Fruit fly (Drosophila melanogaster) whole organism, wandering third instar larva: ENCODE results near the gene CaMKII.

Experiments used
- CG9705 ChIP-seq: fragments of 200-800 bp; sonication (Bioruptor generic); optimal IDR thresholded peaks from 2 replicates; lab custom pipeline; 2018; ENCODE audit warnings: missing biosample characterization, mild to moderate bottlenecking, missing genetic modification characterization
- Dfd ChIP-seq: fragments of >200 bp; optimal IDR thresholded peaks from 2 replicates; lab custom pipeline; 2017; ENCODE audit warnings: missing biosample characterization, missing genetic modification characterization
- GATAd ChIP-seq: sonication (Bioruptor generic); optimal IDR thresholded peaks from 2 replicates; lab custom pipeline; 2016; ENCODE audit warnings: missing biosample characterization, missing genetic modification characterization
- HLH106 ChIP-seq: fragments of 200-800 bp; optimal IDR thresholded peaks from 3 replicates; lab custom pipeline; 2019; ENCODE audit warnings: missing biosample characterization, mild to moderate bottlenecking, missing genetic modification characterization, moderate library complexity
- Hnf4 ChIP-seq: fragments of 200-800 bp; sonication (Bioruptor generic); optimal IDR thresholded peaks from 2 replicates; lab custom pipeline; 2016; ENCODE audit warnings: missing biosample characterization, mild to moderate bottlenecking, missing genetic modification characterization
- Hr78 ChIP-seq: fragments of >200 bp; optimal IDR thresholded peaks from 2 replicates; lab custom pipeline; 2017; ENCODE audit warnings: missing biosample characterization, missing genetic modification characterization
- Hr83 ChIP-seq: fragments of 200-300 bp; sonication (Bioruptor generic); optimal IDR thresholded peaks from 2 replicates; lab custom pipeline; 2016; ENCODE audit warnings: missing biosample characterization, mild to moderate bottlenecking, missing genetic modification characterization, moderate library complexity; ENCODE audit not compliant: poor library complexity, severe bottlenecking
- Mio ChIP-seq: sonication (Bioruptor generic); optimal IDR thresholded peaks from 2 replicates; lab custom pipeline; 2016; ENCODE audit warnings: missing biosample characterization, missing genetic modification characterization
- N ChIP-seq: fragments of >200 bp; optimal IDR thresholded peaks from 2 replicates; lab custom pipeline; 2018; ENCODE audit warnings: missing biosample characterization, missing external identifiers, missing genetic modification characterization
- OdsH ChIP-seq: fragments of 200-800 bp; sonication (Bioruptor generic); optimal IDR thresholded peaks from 2 replicates; lab custom pipeline; 2016; ENCODE audit warnings: missing biosample characterization, mild to moderate bottlenecking, missing genetic modification characterization
- Rel ChIP-seq, 2 experiments: fragments of 200-800 bp; sonication (Bioruptor generic) in 1 of 2; optimal IDR thresholded peaks; 2 replicates in 1 of 2; 3 replicates in 1 of 2; lab custom pipeline; 2016 to 2019; ENCODE audit warnings: mild to moderate bottlenecking in 2 of 2, missing biosample characterization in 2 of 2, missing genetic modification characterization in 2 of 2, moderate library complexity in 1 of 2
- Sp1 ChIP-seq: fragments of 200-800 bp; sonication (Bioruptor generic); optimal IDR thresholded peaks from 3 replicates; lab custom pipeline; 2019; ENCODE audit warnings: missing biosample characterization, mild to moderate bottlenecking, missing genetic modification characterization, moderate library complexity
- br ChIP-seq: fragments of 200-800 bp; sonication (Bioruptor generic); optimal IDR thresholded peaks from 2 replicates; lab custom pipeline; 2016; ENCODE audit warnings: missing biosample characterization, missing genetic modification characterization
- dl ChIP-seq, 2 experiments: fragments of 175-275, 200-275 bp in 1 of 2; fragments of 200-275 bp in 1 of 2; sonication (Bioruptor generic); optimal IDR thresholded peaks; lab custom pipeline; 2018; ENCODE audit warnings: mild to moderate bottlenecking in 2 of 2, missing biosample characterization in 2 of 2, missing genetic modification characterization in 2 of 2, moderate library complexity in 2 of 2; ENCODE audit not compliant: partially characterized antibody in 2 of 2, insufficient read depth in 1 of 2
- dsf ChIP-seq: sonication (Bioruptor generic); optimal IDR thresholded peaks from 2 replicates; lab custom pipeline; 2016; ENCODE audit warnings: missing biosample characterization, missing genetic modification characterization, borderline replicate concordance
- ey ChIP-seq: fragments of 200-800 bp; sonication (Bioruptor generic); optimal IDR thresholded peaks from 2 replicates; lab custom pipeline; 2016; ENCODE audit warnings: missing biosample characterization, missing genetic modification characterization
- foxo ChIP-seq, 2 experiments: fragments of 200-800 bp; sonication (Bioruptor generic); optimal IDR thresholded peaks; 2 replicates in 1 of 2; 3 replicates in 1 of 2; lab custom pipeline; 2016 to 2017; ENCODE audit warnings: missing biosample characterization in 2 of 2, missing genetic modification characterization in 2 of 2
- fru ChIP-seq: fragments of 200-800 bp; sonication (Bioruptor generic); optimal IDR thresholded peaks from 3 replicates; lab custom pipeline; 2016; ENCODE audit warnings: missing biosample characterization, mild to moderate bottlenecking, missing genetic modification characterization
- lola ChIP-seq: fragments of >200 bp; optimal IDR thresholded peaks from 2 replicates; lab custom pipeline; 2017; ENCODE audit warnings: missing biosample characterization, missing genetic modification characterization
- pan ChIP-seq: fragments of >200 bp; optimal IDR thresholded peaks from 2 replicates; lab custom pipeline; 2017
- psq ChIP-seq: fragments of 200-800 bp; sonication (Bioruptor generic); optimal IDR thresholded peaks from 3 replicates; lab custom pipeline; 2017; ENCODE audit warnings: missing biosample characterization, mild to moderate bottlenecking, missing genetic modification characterization, moderate library complexity
- rgr ChIP-seq: fragments of 200-800 bp; sonication (Bioruptor generic); optimal IDR thresholded peaks from 3 replicates; lab custom pipeline; 2016; ENCODE audit warnings: missing biosample characterization, mild to moderate bottlenecking, missing genetic modification characterization
- sage ChIP-seq: fragments of 200-800 bp; sonication (Bioruptor generic); optimal IDR thresholded peaks from 2 replicates; lab custom pipeline; 2016; ENCODE audit warnings: missing biosample characterization, mild to moderate bottlenecking, missing genetic modification characterization
- sv ChIP-seq: fragments of 200-800 bp; sonication (Bioruptor generic); optimal IDR thresholded peaks from 3 replicates; lab custom pipeline; 2016; ENCODE audit warnings: missing biosample characterization, missing genetic modification characterization
- usp ChIP-seq: fragments of >200 bp; optimal IDR thresholded peaks from 2 replicates; lab custom pipeline; 2017; ENCODE audit warnings: missing biosample characterization, missing genetic modification characterization
- woc ChIP-seq: sonication (Bioruptor generic); optimal IDR thresholded peaks from 2 replicates; lab custom pipeline; 2016; ENCODE audit warnings: missing biosample characterization, mild to moderate bottlenecking, missing genetic modification characterization

CaMKII gene

dm6 chr4:1064219-1064618 lies 10.7 kb upstream of the CaMKII start:
- TF ChIP-seq psq (GFP tag; lab: Kevin White, UChicago) (peak; percentile 5), fru (GFP tag; lab: Kevin White, UChicago) (peak; percentile 12), dsf (GFP tag; lab: Kevin White, UChicago) (no peak)

- TF ChIP-seq HLH106 (tag; lab: Kevin White, UChicago), result no peak
- TF ChIP-seq Dfd (GFP tag; lab: Kevin White, UChicago), result peak; percentile 50
- TF ChIP-seq Mio (GFP tag; lab: Kevin White, UChicago), result no peak
- TF ChIP-seq, all 38 proteins: peak for 1
Measured at dm6 chr4:1062957-1063812, 9.7 kb upstream of the CaMKII start.

dm6 chr4:1061095-1061432 lies 7.6 kb upstream of the CaMKII start:
- TF ChIP-seq ey, result no peak
- no peak for TF ChIP-seq CG9705 (GFP tag; lab: Kevin White, UChicago)
- no peak for TF ChIP-seq GATAd (GFP tag; lab: Kevin White, UChicago)
- no peak for TF ChIP-seq Sp1 (GFP tag; lab: Kevin White, UChicago)
- TF ChIP-seq Hr83, result no peak
- TF ChIP-seq sv (GFP tag; lab: Kevin White, UChicago), result no peak

dm6 chr4:1060373-1061094 lies 7.0 kb upstream of the CaMKII start, which contains the start of gene apolpp:
TSS of gene apolpp (plus strand) at chr4:1060969.
- TF ChIP-seq lola (GFP tag; lab: Kevin White, UChicago) (no peak), ey (no peak), dl (GFP tag; optimal IDR thresholded peaks at IDR 0.05; lab: Kevin White, UChicago; ENCODE audit: insufficient read depth in 1 of 2, partially characterized antibody in 2 of 2) (no peak), dsf (GFP tag; lab: Kevin White, UChicago) (no peak), woc (peak; percentile 75), N (GFP tag; lab: Kevin White, UChicago) (peak; percentile 97), GATAd (GFP tag; lab: Kevin White, UChicago) (no peak), rgr (GFP tag; lab: Kevin White, UChicago) (no peak), sv (GFP tag; lab: Kevin White, UChicago) (no peak), br (GFP tag; lab: Kevin White, UChicago) (no peak), Mio (GFP tag; lab: Kevin White, UChicago) (no peak), Dfd (GFP tag; lab: Kevin White, UChicago) (no peak), usp (GFP tag; lab: Kevin White, UChicago) (no peak), foxo (GFP tag; optimal IDR thresholded peaks at IDR 0.05; lab: Kevin White, UChicago) (no peak), Hnf4 (GFP tag; lab: Kevin White, UChicago) (no peak), Rel (GFP tag; optimal IDR thresholded peaks at IDR 0.05; lab: Kevin White, UChicago) (no peak), Rel (tag; optimal IDR thresholded peaks at IDR 0.05; lab: Kevin White, UChicago) (no peak), sage (peak; percentile 15), Hr83 (no peak), Hr78 (peak; percentile 57), OdsH (GFP tag; lab: Kevin White, UChicago) (no peak)

- TF ChIP-seq sage (no peak), ey (no peak), Hr83 (peak; percentile 42), foxo (GFP tag; optimal IDR thresholded peaks at IDR 0.05; lab: Kevin White, UChicago) (no peak), sv (GFP tag; lab: Kevin White, UChicago) (no peak), fru (GFP tag; lab: Kevin White, UChicago) (no peak), CG9705 (GFP tag; lab: Kevin White, UChicago) (no peak), OdsH (GFP tag; lab: Kevin White, UChicago) (no peak), woc (peak; percentile 73), Dfd (GFP tag; lab: Kevin White, UChicago) (no peak), N (GFP tag; lab: Kevin White, UChicago) (peak; percentile 33), pan (lab: Kevin White, UChicago) (no peak), Hnf4 (GFP tag; lab: Kevin White, UChicago) (peak; percentile 13), psq (GFP tag; lab: Kevin White, UChicago) (no peak)
Measured at dm6 chr4:1051271-1051670, 2.2 kb downstream of the CaMKII start.
